Worm (Caenorhabditis elegans) whole organism, L2 larva: Measurements from ENCODE around the gene col-96.

ENCODE experiments used
- alr-1 ChIP-seq: fragments of 150-350 bp; optimal IDR thresholded peaks from 2 replicates; lab custom pipeline; 2014; ENCODE audit warnings: missing biosample characterization, missing genetic modification characterization
- lin-13 ChIP-seq: fragments of 150-350 bp; optimal IDR thresholded peaks from 2 replicates; lab custom pipeline; 2014; ENCODE audit warnings: missing biosample characterization, missing genetic modification reagents, missing genetic modification characterization
- lsy-2 ChIP-seq, 2 experiments: fragments of 150-350 bp in 1 of 2; sonication (generic microtip) in 1 of 2; optimal IDR thresholded peaks; 2 replicates each; lab custom pipeline; 2014 to 2017; ENCODE audit warnings: missing biosample characterization in 2 of 2, missing genetic modification characterization in 2 of 2
- mbf-1 ChIP-seq: sonication (generic microtip); optimal IDR thresholded peaks from 2 replicates; lab custom pipeline; 2017; ENCODE audit warnings: missing biosample characterization, missing genetic modification characterization

ce11 chrIII:11683038-11683437 is 23.5 kb downstream of the col-96 start:
- no peak for TF ChIP-seq lsy-2 (tag; optimal IDR thresholded peaks at IDR 0.05; lab: Kevin White, UChicago)
- no peak for TF ChIP-seq lin-13 (GFP tag; lab: Kevin White, UChicago)
- TF ChIP-seq mbf-1, result no peak
- TF ChIP-seq alr-1 (tag; lab: Kevin White, UChicago), result no peak
